Worm (Caenorhabditis elegans) whole organism, early embryonic: ENCODE results near the gene atg-10.

Experiments
- B0310.2 ChIP-seq: sonication (generic microtip); optimal IDR thresholded peaks from 2 replicates; lab custom pipeline; 2016; ENCODE audit warnings: mild to moderate bottlenecking, missing genetic modification characterization, missing compliant biosample characterization
- F13C5.2 ChIP-seq: sonication (generic microtip); optimal IDR thresholded peaks from 2 replicates; lab custom pipeline; 2017; ENCODE audit warnings: mild to moderate bottlenecking, missing genetic modification characterization, inconsistent platforms, missing compliant biosample characterization
- aly-1 ChIP-seq: sonication (generic microtip); optimal IDR thresholded peaks from 2 replicates; lab custom pipeline; 2016; ENCODE audit warnings: missing genetic modification characterization, missing compliant biosample characterization
- ama-1 ChIP-seq: fragments of 150-350 bp; optimal IDR thresholded peaks from 2 replicates; lab custom pipeline; 2014
- ceh-13 ChIP-seq: fragments of 200-800 bp; sonication (Bioruptor generic); optimal IDR thresholded peaks from 2 replicates; lab custom pipeline; 2018; ENCODE audit warnings: mild to moderate bottlenecking, missing genetic modification characterization, missing compliant biosample characterization
- ceh-36 ChIP-seq: sonication (generic microtip); optimal IDR thresholded peaks from 2 replicates; lab custom pipeline; 2016; ENCODE audit warnings: missing genetic modification characterization, inconsistent platforms, missing compliant biosample characterization
- ets-7 ChIP-seq: sonication (generic microtip); optimal IDR thresholded peaks from 2 replicates; lab custom pipeline; 2016; ENCODE audit warnings: missing genotype, missing genetic modification characterization, missing compliant biosample characterization
- flt-1 ChIP-seq: fragments of 200-800 bp; sonication (Bioruptor generic); IDR thresholded peaks from 2 replicates; pipeline ENCODE4 v1.3.6; 2022; ENCODE audit warnings: missing genetic modification characterization, missing compliant biosample characterization
- hmbx-1 ChIP-seq: sonication (generic microtip); optimal IDR thresholded peaks from 2 replicates; lab custom pipeline; 2016; ENCODE audit warnings: mild to moderate bottlenecking, missing genetic modification characterization, missing compliant biosample characterization
- hmg-4 ChIP-seq: fragments of 200-800 bp; sonication (Bioruptor generic); optimal IDR thresholded peaks from 2 replicates; lab custom pipeline; 2018; ENCODE audit warnings: mild to moderate bottlenecking, missing genetic modification characterization, missing compliant biosample characterization
- hnd-1 ChIP-seq: sonication (generic microtip); optimal IDR thresholded peaks from 2 replicates; lab custom pipeline; 2016; ENCODE audit warnings: missing genetic modification characterization, missing compliant biosample characterization
- pes-1 ChIP-seq: fragments of 200-800 bp; sonication (Bioruptor generic); IDR thresholded peaks from 2 replicates; pipeline ENCODE4 v1.3.6; 2022; ENCODE audit warnings: missing genetic modification reagents, missing genetic modification characterization, missing compliant biosample characterization
- scrt-1 ChIP-seq: fragments of 200-800 bp; sonication (Bioruptor generic); IDR thresholded peaks from 2 replicates; pipeline ENCODE4 v1.3.6; 2022; ENCODE audit warnings: missing genetic modification characterization, missing compliant biosample characterization
- sea-1 ChIP-seq: fragments of 200-800 bp; sonication (Bioruptor generic); conservative IDR thresholded peaks from 2 replicates; pipeline ENCODE4 v1.3.6; 2022; ENCODE audit warnings: missing genetic modification characterization, missing compliant biosample characterization
- tbx-11 ChIP-seq: fragments of 200-800 bp; sonication (Bioruptor generic); IDR thresholded peaks from 2 replicates; pipeline ENCODE4 v1.3.6; 2022; ENCODE audit warnings: missing genetic modification characterization, missing compliant biosample characterization
- tbx-37 ChIP-seq: fragments of 200-800 bp; sonication (Bioruptor generic); conservative IDR thresholded peaks from 2 replicates; pipeline ENCODE4 v1.3.6; 2022; ENCODE audit warnings: missing genetic modification reagents, missing genetic modification characterization, missing compliant biosample characterization
- tra-4 ChIP-seq: sonication (generic microtip); optimal IDR thresholded peaks from 2 replicates; lab custom pipeline; 2017; ENCODE audit warnings: missing genetic modification characterization, missing compliant biosample characterization

Gene atg-10

ce11 chrII:8704413-8704874 lies 45.5 kb downstream of the atg-10 start, which contains the start of gene prx-5:
Gene prx-5, plus strand, starts transcription at chrII:8704824.
- TF ChIP-seq hmg-4 (GFP tag; lab: Kevin White, UChicago): no peak
- no peak for TF ChIP-seq pes-1
- TF ChIP-seq aly-1 (tag; lab: Kevin White, UChicago): no peak

DNA sequence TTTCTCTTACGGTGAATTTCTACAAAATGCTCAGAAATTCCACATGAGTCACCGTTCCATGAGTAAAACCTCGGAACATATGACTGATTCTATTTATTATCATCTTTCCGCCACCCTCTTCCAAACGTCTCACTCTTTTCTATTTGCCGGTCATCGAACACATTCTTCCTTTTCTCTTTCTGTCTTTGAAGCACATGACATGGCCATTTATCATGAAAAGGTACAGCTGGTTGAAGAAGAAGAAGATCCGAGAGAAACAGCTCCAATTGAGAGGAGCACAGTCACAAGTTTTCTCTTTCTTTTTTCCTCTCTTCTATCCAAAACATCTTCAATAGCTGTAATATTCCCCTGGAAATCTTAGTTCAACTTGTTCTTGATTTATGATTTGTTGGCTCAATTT lies 48.1 kb downstream of the atg-10 start, which contains the start of gene cup-16:
Gene cup-16, plus strand, starts transcription at position 132 of the 400 bp plus-strand sequence.
- TF ChIP-seq B0310.2 (tag; lab: Kevin White, UChicago) (no peak), ceh-36 (no peak), hmbx-1 (tag; lab: Kevin White, UChicago) (no peak), ama-1 (lab: Kevin White, UChicago) (no peak), scrt-1 (GFP tag; lab: Robert Waterston, UW) (no peak), tbx-11 (GFP tag; lab: Robert Waterston, UW) (no peak), tra-4 (no peak), sea-1 (no peak), hmg-4 (GFP tag; lab: Kevin White, UChicago) (no peak), F13C5.2 (tag; lab: Kevin White, UChicago) (no peak), flt-1 (GFP tag; lab: Robert Waterston, UW) (no peak), aly-1 (tag; lab: Kevin White, UChicago) (no peak), ets-7 (tag; lab: Kevin White, UChicago) (no peak), ceh-13 (GFP tag; lab: Kevin White, UChicago) (no peak), hnd-1 (tag; lab: Kevin White, UChicago) (no peak), tbx-37 (no peak), pes-1 (no peak)
